Worm (Caenorhabditis elegans) whole organism, mixed stage, embryonic: ENCODE results near the gene ubh-3.
A peak's percentile ranks its signal among the peaks of the same experiment; 100 is the strongest.

Source experiments
- M03D4.4 ChIP-seq: sonication (generic microtip); optimal IDR thresholded peaks from 2 replicates; lab custom pipeline; 2017; ENCODE audit warnings: mild to moderate bottlenecking, missing genetic modification characterization, missing compliant biosample characterization
- bed-3 ChIP-seq: fragments of 200-800 bp; sonication (Bioruptor generic); optimal IDR thresholded peaks from 3 replicates; lab custom pipeline; 2018; ENCODE audit warnings: mild to moderate bottlenecking, missing genetic modification characterization, moderate library complexity, missing compliant biosample characterization
- blmp-1 ChIP-seq: fragments of 150-350 bp; optimal IDR thresholded peaks from 2 replicates; lab custom pipeline; 2014; ENCODE audit warnings: missing biosample characterization, missing genetic modification characterization
- ceh-39 ChIP-seq: fragments of 150-350 bp; optimal IDR thresholded peaks from 2 replicates; lab custom pipeline; 2014; ENCODE audit warnings: missing biosample characterization, missing genetic modification characterization
- ceh-43 ChIP-seq: fragments of 200-800 bp; sonication (Bioruptor generic); optimal IDR thresholded peaks from 2 replicates; lab custom pipeline; 2018; ENCODE audit warnings: mild to moderate bottlenecking, missing genetic modification characterization, moderate library complexity, missing compliant biosample characterization
- ceh-83 ChIP-seq: fragments of 200-800 bp; sonication (Bioruptor generic); optimal IDR thresholded peaks from 2 replicates; lab custom pipeline; 2018; ENCODE audit warnings: mild to moderate bottlenecking, missing genetic modification characterization, missing compliant biosample characterization
- ces-1 ChIP-seq: fragments of 150-350 bp; optimal IDR thresholded peaks from 2 replicates; lab custom pipeline; 2014; ENCODE audit warnings: missing biosample characterization, missing genetic modification reagents, missing genetic modification characterization
- cnd-1 ChIP-seq: fragments of 200-800 bp; sonication (Bioruptor generic); optimal IDR thresholded peaks from 2 replicates; lab custom pipeline; 2018; ENCODE audit warnings: mild to moderate bottlenecking, missing genetic modification characterization, missing compliant biosample characterization
- drap-1 ChIP-seq: fragments of 200-800 bp; sonication (Bioruptor generic); optimal IDR thresholded peaks from 3 replicates; lab custom pipeline; 2018; ENCODE audit warnings: mild to moderate bottlenecking, missing genetic modification characterization, missing compliant biosample characterization
- elt-1 ChIP-seq: sonication (generic microtip); optimal IDR thresholded peaks from 2 replicates; lab custom pipeline; 2017; ENCODE audit warnings: missing genetic modification characterization, mild to moderate bottlenecking, missing compliant biosample characterization, antibody characterized with exemption, moderate library complexity, borderline replicate concordance; ENCODE audit not compliant: insufficient read depth
- elt-3 ChIP-seq: fragments of 150-350 bp; optimal IDR thresholded peaks from 2 replicates; lab custom pipeline; 2014; ENCODE audit warnings: missing biosample characterization, missing genetic modification characterization
- flh-1 ChIP-seq: fragments of 200-800 bp; sonication (Bioruptor generic); optimal IDR thresholded peaks from 2 replicates; lab custom pipeline; 2018; ENCODE audit warnings: mild to moderate bottlenecking, missing genetic modification characterization, moderate library complexity, missing compliant biosample characterization
- ham-2 ChIP-seq: fragments of 200-800 bp; sonication (Bioruptor generic); optimal IDR thresholded peaks from 2 replicates; lab custom pipeline; 2018; ENCODE audit warnings: mild to moderate bottlenecking, missing genetic modification characterization, missing compliant biosample characterization
- hlh-1 ChIP-seq: fragments of 150-350 bp; optimal IDR thresholded peaks from 2 replicates; lab custom pipeline; 2014; ENCODE audit warnings: missing biosample characterization, missing genetic modification reagents, missing genetic modification characterization
- lin-13 ChIP-seq: fragments of 150-350 bp; optimal IDR thresholded peaks from 2 replicates; lab custom pipeline; 2014; ENCODE audit warnings: missing biosample characterization, missing genetic modification characterization
- lin-32 ChIP-seq: fragments of 200-800 bp; sonication (Bioruptor generic); optimal IDR thresholded peaks from 2 replicates; lab custom pipeline; 2018; ENCODE audit warnings: mild to moderate bottlenecking, missing genetic modification characterization, missing compliant biosample characterization
- mep-1 ChIP-seq: fragments of 150-350 bp; optimal IDR thresholded peaks from 2 replicates; lab custom pipeline; 2017; ENCODE audit warnings: missing biosample characterization, missing genetic modification reagents, missing genetic modification characterization, inconsistent platforms
- mls-2 ChIP-seq: sonication (generic microtip); optimal IDR thresholded peaks from 2 replicates; lab custom pipeline; 2016; ENCODE audit warnings: mild to moderate bottlenecking, missing genetic modification characterization, moderate library complexity, missing compliant biosample characterization
- nhr-12 ChIP-seq: fragments of 150-350 bp; optimal IDR thresholded peaks from 2 replicates; lab custom pipeline; 2014; ENCODE audit warnings: missing biosample characterization, missing genetic modification characterization
- nhr-2 ChIP-seq: fragments of 150-350 bp; optimal IDR thresholded peaks from 2 replicates; lab custom pipeline; 2014; ENCODE audit warnings: missing biosample characterization, missing genetic modification characterization
- nhr-237 ChIP-seq: fragments of 150-350 bp; optimal IDR thresholded peaks from 2 replicates; lab custom pipeline; 2014; ENCODE audit warnings: missing biosample characterization, missing genetic modification characterization
- nhr-28 ChIP-seq: fragments of 150-350 bp; optimal IDR thresholded peaks from 2 replicates; lab custom pipeline; 2014; ENCODE audit warnings: missing biosample characterization, missing genetic modification characterization
- nhr-76 ChIP-seq: sonication (generic microtip); optimal IDR thresholded peaks from 2 replicates; lab custom pipeline; 2017; ENCODE audit warnings: missing biosample characterization, missing genetic modification characterization
- pha-4 ChIP-seq: fragments of 150-350 bp; optimal IDR thresholded peaks from 2 replicates; lab custom pipeline; 2018; ENCODE audit warnings: missing biosample characterization, missing genetic modification reagents, missing genetic modification characterization
- sem-2 ChIP-seq: fragments of 200-800 bp; sonication (Bioruptor generic); optimal IDR thresholded peaks from 2 replicates; lab custom pipeline; 2018; ENCODE audit warnings: mild to moderate bottlenecking, missing genetic modification characterization, missing compliant biosample characterization
- snpc-4 ChIP-seq: fragments of 150-350 bp; optimal IDR thresholded peaks from 2 replicates; lab custom pipeline; 2014; ENCODE audit warnings: missing biosample characterization, missing genetic modification characterization
- sptf-1 ChIP-seq: sonication (generic microtip); optimal IDR thresholded peaks from 2 replicates; lab custom pipeline; 2017; ENCODE audit warnings: mild to moderate bottlenecking, missing genetic modification characterization, moderate library complexity, missing compliant biosample characterization
- tbx-8 ChIP-seq: fragments of 200-800 bp; sonication (Bioruptor generic); optimal IDR thresholded peaks from 2 replicates; lab custom pipeline; 2018; ENCODE audit warnings: mild to moderate bottlenecking, missing genetic modification characterization, moderate library complexity, missing compliant biosample characterization
- unc-62 ChIP-seq: fragments of 150-350 bp; optimal IDR thresholded peaks from 2 replicates; lab custom pipeline; 2014; ENCODE audit warnings: missing biosample characterization, missing genetic modification reagents, missing genetic modification characterization
- ztf-11 ChIP-seq: fragments of 150-350 bp; optimal IDR thresholded peaks from 2 replicates; lab custom pipeline; 2014; ENCODE audit warnings: missing biosample characterization, missing genetic modification characterization

Gene ubh-3

ce11 chrV:6508703-6509102, at the start of gene ubh-3:
Gene ubh-3, minus strand, starts transcription at chrV:6508803.
- TF ChIP-seq snpc-4 (tag; lab: Kevin White, UChicago) = no peak
- no peak for TF ChIP-seq hlh-1 (tag; lab: Kevin White, UChicago)
- TF ChIP-seq drap-1 (GFP tag; lab: Kevin White, UChicago) = no peak
- TF ChIP-seq mep-1 (tag; lab: Kevin White, UChicago) = no peak
- TF ChIP-seq sptf-1 (tag; lab: Kevin White, UChicago) = no peak
- TF ChIP-seq nhr-76 (tag; lab: Kevin White, UChicago) = no peak
- TF ChIP-seq ceh-83 (GFP tag; lab: Kevin White, UChicago) = no peak

ce11 chrV:6558103-6558502, 49.5 kb upstream of the ubh-3 start, which contains the start of gene spp-20:
Gene spp-20, minus strand, starts transcription at chrV:6558203.
- no peak for TF ChIP-seq pha-4 (tag; lab: Kevin White, UChicago)
- no peak for TF ChIP-seq elt-1 (tag; lab: Kevin White, UChicago)
- no peak for TF ChIP-seq tbx-8 (GFP tag; lab: Kevin White, UChicago)
- no peak for TF ChIP-seq drap-1 (GFP tag; lab: Kevin White, UChicago)

- TF ChIP-seq flh-1 (GFP tag; lab: Kevin White, UChicago) (no peak), elt-3 (no peak), sptf-1 (tag; lab: Kevin White, UChicago) (no peak), unc-62 (GFP tag; lab: Kevin White, UChicago) (no peak), blmp-1 (tag; lab: Kevin White, UChicago) (no peak), mls-2 (no peak), nhr-76 (tag; lab: Kevin White, UChicago) (no peak), nhr-237 (tag; lab: Kevin White, UChicago) (no peak)
Measured at ce11 chrV:6557035-6557434, 48.4 kb upstream of the ubh-3 start, which contains the start of gene spp-27. Gene spp-27, minus strand, starts transcription at chrV:6557135.

ce11 chrV:6554308-6554707, 45.7 kb upstream of the ubh-3 start, which contains the start of gene K04A8.19:
Gene K04A8.19, minus strand, starts transcription at chrV:6554408.
- TF ChIP-seq ceh-43 (GFP tag; lab: Kevin White, UChicago) (no peak), nhr-237 (tag; lab: Kevin White, UChicago) (no peak), flh-1 (GFP tag; lab: Kevin White, UChicago) (no peak), nhr-28 (tag; lab: Kevin White, UChicago) (no peak), lin-13 (tag; lab: Kevin White, UChicago) (no peak), ztf-11 (tag; lab: Kevin White, UChicago) (no peak)

- TF ChIP-seq snpc-4 (tag; lab: Kevin White, UChicago) = no peak
- TF ChIP-seq cnd-1 = peak; percentile 35
- no peak for TF ChIP-seq ham-2
- peak; percentile 17 for TF ChIP-seq M03D4.4 (tag; lab: Kevin White, UChicago)
- no peak for TF ChIP-seq lin-32
- TF ChIP-seq ceh-83 (GFP tag; lab: Kevin White, UChicago) = peak; percentile 48
- TF ChIP-seq pha-4 (tag; lab: Kevin White, UChicago) = no peak
- TF ChIP-seq nhr-237 (tag; lab: Kevin White, UChicago) = no peak
- no peak for TF ChIP-seq blmp-1 (tag; lab: Kevin White, UChicago)
- peak; percentile 19 for TF ChIP-seq sem-2
- TF ChIP-seq nhr-2 = no peak
- no peak for TF ChIP-seq ces-1 (GFP tag; lab: Kevin White, UChicago)
- TF ChIP-seq ztf-11 (tag; lab: Kevin White, UChicago) = no peak
- no peak for TF ChIP-seq tbx-8 (GFP tag; lab: Kevin White, UChicago)
- TF ChIP-seq nhr-76 (tag; lab: Kevin White, UChicago) = no peak
Measured at ce11 chrV:6551707-6552390, 43.2 kb upstream of the ubh-3 start, which contains the start of gene twk-10. Gene twk-10, plus strand, starts transcription at chrV:6552340.

ce11 chrV:6549871-6550270, 41.3 kb upstream of the ubh-3 start, which contains the start of gene lipl-4:
Gene lipl-4, plus strand, starts transcription at chrV:6550171.
- TF ChIP-seq blmp-1 (tag; lab: Kevin White, UChicago) (no peak), bed-3 (GFP tag; lab: Kevin White, UChicago) (no peak), nhr-76 (tag; lab: Kevin White, UChicago) (no peak), nhr-2 (no peak), pha-4 (tag; lab: Kevin White, UChicago) (no peak), nhr-237 (tag; lab: Kevin White, UChicago) (no peak), lin-13 (tag; lab: Kevin White, UChicago) (no peak), ceh-43 (GFP tag; lab: Kevin White, UChicago) (no peak), nhr-28 (tag; lab: Kevin White, UChicago) (no peak), tbx-8 (GFP tag; lab: Kevin White, UChicago) (no peak), ztf-11 (tag; lab: Kevin White, UChicago) (no peak), drap-1 (GFP tag; lab: Kevin White, UChicago) (no peak), ceh-39 (no peak), nhr-12 (tag; lab: Kevin White, UChicago) (no peak), flh-1 (GFP tag; lab: Kevin White, UChicago) (no peak)
